Worm (Caenorhabditis elegans): ENCODE measurements around the gene flcn-1.
A peak's percentile ranks its signal among the peaks of the same experiment; 100 is the strongest.
"Not testable (repeated sequence)": the region's sequence is repeated elsewhere in the genome, so short reads cannot be mapped to it uniquely, and the experiment has no call there.

Gene flcn-1

ce11 chrII:6891176-6891575, 37.4 kb upstream of the flcn-1 start:
- no peak for TF ChIP-seq flt-1 (GFP tag; IDR thresholded peaks at IDR 0.05)
- no peak for TF ChIP-seq med-1 (GFP tag; optimal IDR thresholded peaks at IDR 0.05; ENCODE audit: insufficient read depth)
- no peak for TF ChIP-seq T22C8.4 (GFP tag; IDR thresholded peaks at IDR 0.05)

ce11 chrII:6891838-6892237, 36.7 kb upstream of the flcn-1 start:
- TF ChIP-seq cog-1 (tag; optimal IDR thresholded peaks at IDR 0.05), result no peak
- no peak for TF ChIP-seq flt-1 (GFP tag; IDR thresholded peaks at IDR 0.05)

ce11 chrII:6893589-6894245, 34.8 kb upstream of the flcn-1 start, which contains the start of gene adal-1:
Gene adal-1 (minus strand): TSS chrII:6893639.
- TF ChIP-seq flt-1 (GFP tag; IDR thresholded peaks at IDR 0.05), result no peak
- no peak for TF ChIP-seq tab-1 (GFP tag; IDR thresholded peaks at IDR 0.05)
- TF ChIP-seq cog-1 (tag; optimal IDR thresholded peaks at IDR 0.05), result no peak
- no peak for TF ChIP-seq ref-1 (GFP tag; conservative IDR thresholded peaks at IDR 0.05)
- no peak for TF ChIP-seq klf-2 (GFP tag; conservative IDR thresholded peaks at IDR 0.05)
- no peak for TF ChIP-seq med-1 (GFP tag; optimal IDR thresholded peaks at IDR 0.05; ENCODE audit: insufficient read depth)
- no peak for TF ChIP-seq T22C8.4 (GFP tag; IDR thresholded peaks at IDR 0.05)
- TF ChIP-seq ztf-29 (GFP tag; IDR thresholded peaks at IDR 0.05), result no peak
- no peak for TF ChIP-seq ztf-23 (GFP tag; IDR thresholded peaks at IDR 0.05)

- TF ChIP-seq tab-1 (GFP tag; IDR thresholded peaks at IDR 0.05) (no peak), ztf-29 (GFP tag; IDR thresholded peaks at IDR 0.05) (no peak), ztf-23 (GFP tag; IDR thresholded peaks at IDR 0.05) (no peak), ref-1 (GFP tag; conservative IDR thresholded peaks at IDR 0.05) (no peak), T22C8.4 (GFP tag; IDR thresholded peaks at IDR 0.05) (no peak), klf-2 (GFP tag; conservative IDR thresholded peaks at IDR 0.05) (no peak), med-1 (GFP tag; optimal IDR thresholded peaks at IDR 0.05; ENCODE audit: insufficient read depth) (no peak), flt-1 (GFP tag; IDR thresholded peaks at IDR 0.05) (no peak), cog-1 (tag; optimal IDR thresholded peaks at IDR 0.05) (no peak)
Observed at ce11 chrII:6897507-6897906, 31.1 kb upstream of the flcn-1 start, which contains the start of gene C44B7.11. Gene C44B7.11 (minus strand): TSS chrII:6897540.

ce11 chrII:6898017-6898779, 30.4 kb upstream of the flcn-1 start, which contains the start of gene hrpl-1:
Gene hrpl-1 (plus strand): TSS chrII:6898729.
- TF ChIP-seq ztf-23 (GFP tag; IDR thresholded peaks at IDR 0.05) (peak; percentile 65; the same call in 1 of the 2 replicates), flt-1 (GFP tag; IDR thresholded peaks at IDR 0.05) (peak; percentile 88), tab-1 (GFP tag; IDR thresholded peaks at IDR 0.05) (peak; percentile 74; the same call in 1 of the 2 replicates), cog-1 (tag; optimal IDR thresholded peaks at IDR 0.05) (no peak), T22C8.4 (GFP tag; IDR thresholded peaks at IDR 0.05) (0 out of 2 replicates have a peak, but pooled peaks have one; percentile 20), ref-1 (GFP tag; conservative IDR thresholded peaks at IDR 0.05) (peak; percentile 57), ztf-29 (GFP tag; IDR thresholded peaks at IDR 0.05) (peak; percentile 43; the same call in 1 of the 2 replicates), klf-2 (GFP tag; conservative IDR thresholded peaks at IDR 0.05) (peak; percentile 56; the same call in 1 of the 2 replicates), med-1 (GFP tag; optimal IDR thresholded peaks at IDR 0.05; ENCODE audit: insufficient read depth) (peak; percentile 79)

- TF ChIP-seq tab-1 (GFP tag; IDR thresholded peaks at IDR 0.05) (no peak), cog-1 (tag; optimal IDR thresholded peaks at IDR 0.05) (no peak), ref-1 (GFP tag; conservative IDR thresholded peaks at IDR 0.05) (no peak), flt-1 (GFP tag; IDR thresholded peaks at IDR 0.05) (no peak), med-1 (GFP tag; optimal IDR thresholded peaks at IDR 0.05; ENCODE audit: insufficient read depth) (no peak), ztf-23 (GFP tag; IDR thresholded peaks at IDR 0.05) (no peak), T22C8.4 (GFP tag; IDR thresholded peaks at IDR 0.05) (no peak), ztf-29 (GFP tag; IDR thresholded peaks at IDR 0.05) (no peak), klf-2 (GFP tag; conservative IDR thresholded peaks at IDR 0.05) (no peak)
Observed at ce11 chrII:6900708-6901107, 27.9 kb upstream of the flcn-1 start.

- TF ChIP-seq med-1 (GFP tag; optimal IDR thresholded peaks at IDR 0.05; ENCODE audit: insufficient read depth), result no peak
- TF ChIP-seq cog-1 (tag; optimal IDR thresholded peaks at IDR 0.05), result no peak
Observed at ce11 chrII:6901795-6902194, 26.8 kb upstream of the flcn-1 start, which contains the start of gene psmd-9. Gene psmd-9 (plus strand): TSS chrII:6902095.

ce11 chrII:6907657-6908056, 20.9 kb upstream of the flcn-1 start, which contains the start of gene B0252.3:
Gene B0252.3 (minus strand): TSS chrII:6907757.
- TF ChIP-seq tab-1 (GFP tag; IDR thresholded peaks at IDR 0.05); ref-1 (GFP tag; conservative IDR thresholded peaks at IDR 0.05); flt-1 (GFP tag; IDR thresholded peaks at IDR 0.05): not testable (repeated sequence)

- TF ChIP-seq cog-1 (tag; optimal IDR thresholded peaks at IDR 0.05) (no peak), tab-1 (GFP tag; IDR thresholded peaks at IDR 0.05) (no peak), med-1 (GFP tag; optimal IDR thresholded peaks at IDR 0.05; ENCODE audit: insufficient read depth) (no peak), flt-1 (GFP tag; IDR thresholded peaks at IDR 0.05) (no peak), klf-2 (GFP tag; conservative IDR thresholded peaks at IDR 0.05) (no peak), ref-1 (GFP tag; conservative IDR thresholded peaks at IDR 0.05) (no peak), ztf-29 (GFP tag; IDR thresholded peaks at IDR 0.05) (no peak), T22C8.4 (GFP tag; IDR thresholded peaks at IDR 0.05) (no peak), ztf-23 (GFP tag; IDR thresholded peaks at IDR 0.05) (no peak)
Observed at ce11 chrII:6908689-6909088, 19.9 kb upstream of the flcn-1 start.

Data from whole organism, midembryonic.